Worm (Caenorhabditis elegans): Measurements from ENCODE around the gene cest-8.

Gene cest-8

DNA sequence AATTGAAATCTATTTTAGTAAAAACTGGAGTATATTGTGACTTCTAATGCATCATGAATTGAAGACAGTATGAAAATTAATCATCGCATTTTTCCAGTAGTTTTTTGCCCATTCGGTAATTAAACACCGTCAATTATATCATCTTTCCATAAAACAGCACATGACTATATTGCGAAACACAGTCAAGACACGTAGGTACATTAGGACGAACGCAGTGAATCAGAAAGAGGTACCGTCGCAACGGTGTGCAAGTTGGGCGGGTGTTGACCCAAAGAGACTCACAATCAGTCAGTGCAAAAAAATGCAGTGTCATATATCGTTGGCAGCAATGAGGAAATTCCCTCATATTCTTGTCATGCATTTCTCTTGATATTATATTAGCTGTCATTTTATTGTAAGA lies 15.0 kb downstream of the cest-8 start:
- TF ChIP-seq elt-3 (tag; optimal IDR thresholded peaks at IDR 0.05): no peak
- peak; percentile 39 for TF ChIP-seq fos-1 (tag; optimal IDR thresholded peaks at IDR 0.05)
- TF ChIP-seq crh-2 (tag; optimal IDR thresholded peaks at IDR 0.05): peak; percentile 6

- no peak for TF ChIP-seq nhr-21 (tag; optimal IDR thresholded peaks at IDR 0.05)
- TF ChIP-seq C34F6.9 (tag; optimal IDR thresholded peaks at IDR 0.05): no peak
- TF ChIP-seq elt-1 (tag; optimal IDR thresholded peaks at IDR 0.05): no peak
These were observed 15.9 kb downstream of the cest-8 start, which contains the start of gene C23H4.6 for ce11 chrX:12235388-12235787. TSS of gene C23H4.6 (plus strand) at chrX:12235606.

DNA sequence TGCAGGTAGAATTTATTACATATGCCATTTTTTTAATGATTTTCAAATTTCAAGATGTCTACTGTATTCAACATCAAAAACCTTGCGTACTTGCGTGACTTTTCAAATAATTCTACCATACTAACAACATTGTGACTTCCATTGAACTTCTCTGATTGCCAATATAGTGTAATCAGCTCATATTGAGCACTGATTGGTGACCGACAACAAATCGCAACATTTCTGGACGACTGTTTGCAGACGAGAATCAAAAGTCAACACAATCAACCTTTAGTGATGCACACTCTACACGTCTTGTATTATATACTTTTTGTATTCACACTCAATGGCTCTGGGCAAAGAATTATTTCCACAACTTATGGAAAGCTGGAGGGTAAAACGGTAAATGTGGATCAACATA lies 22.0 kb downstream of the cest-8 start, which contains the start of gene cest-3:
Gene cest-3 (plus strand): TSS at position 190 of the 400 bp plus-strand sequence.
- TF ChIP-seq aly-2 (tag; optimal IDR thresholded peaks at IDR 0.05): no peak
- peak; percentile 7 for TF ChIP-seq sma-9 (GFP tag; optimal IDR thresholded peaks at IDR 0.05)
- no peak for TF ChIP-seq sma-9 (tag; optimal IDR thresholded peaks at IDR 0.05)
- TF ChIP-seq fos-1 (tag; optimal IDR thresholded peaks at IDR 0.05): peak; percentile 13

- TF ChIP-seq nhr-11 (tag; optimal IDR thresholded peaks at IDR 0.05) (no peak), ceh-82 (tag; optimal IDR thresholded peaks at IDR 0.05) (no peak), nhr-77 (tag; optimal IDR thresholded peaks at IDR 0.05) (no peak), snpc-4 (tag; optimal IDR thresholded peaks at IDR 0.05) (no peak), unc-55 (GFP tag; optimal IDR thresholded peaks at IDR 0.05) (no peak), sma-9 (GFP tag; optimal IDR thresholded peaks at IDR 0.05) (no peak), sma-9 (tag; optimal IDR thresholded peaks at IDR 0.05) (no peak), ZK546.5 (tag; optimal IDR thresholded peaks at IDR 0.05) (no peak), mbf-1 (tag; optimal IDR thresholded peaks at IDR 0.05) (no peak), elt-1 (tag; optimal IDR thresholded peaks at IDR 0.05) (no peak), nhr-21 (tag; optimal IDR thresholded peaks at IDR 0.05) (no peak), elt-3 (tag; optimal IDR thresholded peaks at IDR 0.05) (no peak), egl-27 (tag; optimal IDR thresholded peaks at IDR 0.05) (no peak), ama-1 (optimal IDR thresholded peaks at IDR 0.05) (no peak), nhr-12 (tag; optimal IDR thresholded peaks at IDR 0.05) (no peak), aly-2 (tag; optimal IDR thresholded peaks at IDR 0.05) (no peak), sma-3 (GFP tag; optimal IDR thresholded peaks at IDR 0.05) (no peak)
These were observed 23.4 kb downstream of the cest-8 start for ce11 chrX:12242902-12243301.

- TF ChIP-seq fos-1 (tag; optimal IDR thresholded peaks at IDR 0.05) (no peak), R02D3.7 (tag; optimal IDR thresholded peaks at IDR 0.05) (no peak), nhr-12 (tag; optimal IDR thresholded peaks at IDR 0.05) (no peak), nhr-11 (tag; optimal IDR thresholded peaks at IDR 0.05) (no peak), nhr-6 (tag; optimal IDR thresholded peaks at IDR 0.05) (no peak), nhr-23 (tag; optimal IDR thresholded peaks at IDR 0.05) (no peak), lsy-2 (tag; optimal IDR thresholded peaks at IDR 0.05) (no peak), lin-39 (tag; optimal IDR thresholded peaks at IDR 0.05) (no peak), sma-9 (GFP tag; optimal IDR thresholded peaks at IDR 0.05) (no peak), sma-9 (tag; optimal IDR thresholded peaks at IDR 0.05) (no peak), gmeb-1 (tag; optimal IDR thresholded peaks at IDR 0.05) (no peak), elt-1 (tag; optimal IDR thresholded peaks at IDR 0.05) (no peak), ztf-1 (GFP tag; conservative IDR thresholded peaks at IDR 0.05) (no peak), lin-11 (tag; optimal IDR thresholded peaks at IDR 0.05) (no peak), nhr-237 (tag; optimal IDR thresholded peaks at IDR 0.05) (no peak), nhr-21 (tag; optimal IDR thresholded peaks at IDR 0.05) (no peak), peb-1 (tag; optimal IDR thresholded peaks at IDR 0.05) (no peak)
These were observed 28.7 kb downstream of the cest-8 start for ce11 chrX:12248140-12248539.

DNA sequence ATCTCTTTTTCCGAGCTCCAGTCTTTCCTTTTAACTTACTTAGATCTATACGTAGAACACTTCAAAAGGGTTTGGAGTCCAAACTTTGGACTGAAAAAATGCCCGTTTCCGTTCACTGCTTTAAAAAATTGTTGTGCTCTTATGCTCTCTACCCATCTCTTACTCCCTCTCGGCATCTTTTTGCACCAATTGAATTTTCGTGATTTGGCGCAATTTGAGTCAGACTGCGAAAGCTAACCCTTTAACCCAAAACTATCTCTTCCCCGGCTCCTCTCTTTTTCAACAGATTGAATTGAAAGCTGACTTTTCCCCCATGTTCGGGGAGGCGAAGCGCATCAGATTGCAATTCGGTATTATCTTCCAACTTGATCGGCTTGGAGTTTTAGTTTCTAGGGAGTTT lies 32.7 kb downstream of the cest-8 start:
- no peak for TF ChIP-seq unc-55 (GFP tag; optimal IDR thresholded peaks at IDR 0.05)
- no peak for TF ChIP-seq skn-1 (tag; optimal IDR thresholded peaks at IDR 0.05)
- no peak for TF ChIP-seq aly-2 (tag; optimal IDR thresholded peaks at IDR 0.05)
- no peak for TF ChIP-seq nhr-237 (tag; optimal IDR thresholded peaks at IDR 0.05)
- no peak for TF ChIP-seq ama-1 (optimal IDR thresholded peaks at IDR 0.05)
- no peak for TF ChIP-seq nhr-21 (tag; optimal IDR thresholded peaks at IDR 0.05)

- TF ChIP-seq peb-1 (tag; optimal IDR thresholded peaks at IDR 0.05) (no peak), skn-1 (tag; optimal IDR thresholded peaks at IDR 0.05) (no peak), lin-39 (tag; optimal IDR thresholded peaks at IDR 0.05) (no peak), ZK546.5 (tag; optimal IDR thresholded peaks at IDR 0.05) (no peak), zag-1 (tag; optimal IDR thresholded peaks at IDR 0.05) (no peak), gmeb-1 (tag; optimal IDR thresholded peaks at IDR 0.05) (no peak), R02D3.7 (tag; optimal IDR thresholded peaks at IDR 0.05) (no peak), unc-55 (GFP tag; optimal IDR thresholded peaks at IDR 0.05) (no peak), unc-62 (GFP tag; optimal IDR thresholded peaks at IDR 0.05) (no peak), fos-1 (tag; optimal IDR thresholded peaks at IDR 0.05) (no peak), sma-9 (GFP tag; optimal IDR thresholded peaks at IDR 0.05) (no peak), sma-9 (tag; optimal IDR thresholded peaks at IDR 0.05) (no peak), aly-2 (tag; optimal IDR thresholded peaks at IDR 0.05) (no peak), unc-39 (tag; optimal IDR thresholded peaks at IDR 0.05) (no peak), egl-27 (tag; optimal IDR thresholded peaks at IDR 0.05) (no peak), elt-1 (tag; optimal IDR thresholded peaks at IDR 0.05) (no peak), nhr-77 (tag; optimal IDR thresholded peaks at IDR 0.05) (no peak), elt-3 (tag; optimal IDR thresholded peaks at IDR 0.05) (no peak), nhr-25 (tag; optimal IDR thresholded peaks at IDR 0.05) (no peak), lin-11 (tag; optimal IDR thresholded peaks at IDR 0.05) (no peak), dmd-4 (tag; optimal IDR thresholded peaks at IDR 0.05) (no peak)
These were observed 37.2 kb downstream of the cest-8 start, which contains the start of gene E01G6.2 for ce11 chrX:12256594-12257048. TSS of gene E01G6.2 (plus strand) at chrX:12256644.

All from whole organism, L2 larva.